Worm (Caenorhabditis elegans) whole organism, L3 larva: ENCODE measurements around the gene C06G4.4.
A peak's percentile ranks its signal among the peaks of the same experiment; 100 is the strongest.

Experiments used
- aly-2 ChIP-seq: fragments of 150-350 bp; optimal IDR thresholded peaks from 2 replicates; lab custom pipeline; 2014; ENCODE audit warnings: missing biosample characterization, missing genetic modification characterization
- elt-2 ChIP-seq: sonication (generic microtip); optimal IDR thresholded peaks from 2 replicates; lab custom pipeline; 2016; ENCODE audit warnings: missing genetic modification reagents, mild to moderate bottlenecking, missing genetic modification characterization, missing compliant biosample characterization
- fkh-10 ChIP-seq: sonication (generic microtip); optimal IDR thresholded peaks from 2 replicates; lab custom pipeline; 2017; ENCODE audit warnings: missing biosample characterization, missing genetic modification reagents, missing genetic modification characterization
- fkh-2 ChIP-seq: fragments of 150-350 bp; optimal IDR thresholded peaks from 2 replicates; lab custom pipeline; 2014; ENCODE audit warnings: missing biosample characterization, missing genetic modification reagents, missing genetic modification characterization
- lin-15B ChIP-seq: fragments of 150-350 bp; optimal IDR thresholded peaks from 2 replicates; lab custom pipeline; 2014; ENCODE audit warnings: missing biosample characterization, missing genetic modification characterization
- nhr-12 ChIP-seq: fragments of 150-350 bp; optimal IDR thresholded peaks from 2 replicates; lab custom pipeline; 2014; ENCODE audit warnings: missing biosample characterization, missing genetic modification characterization
- nhr-23 ChIP-seq: fragments of 150-350 bp; optimal IDR thresholded peaks from 2 replicates; lab custom pipeline; 2014; ENCODE audit warnings: missing biosample characterization, missing genetic modification reagents, missing genetic modification characterization
- nhr-25 ChIP-seq: sonication (generic microtip); optimal IDR thresholded peaks from 2 replicates; lab custom pipeline; 2017; ENCODE audit warnings: missing biosample characterization, missing genetic modification characterization
- nhr-28 ChIP-seq: fragments of 150-350 bp; optimal IDR thresholded peaks from 2 replicates; lab custom pipeline; 2014; ENCODE audit warnings: missing biosample characterization, missing genetic modification characterization
- pha-4 ChIP-seq: fragments of 150-350 bp; optimal IDR thresholded peaks from 2 replicates; lab custom pipeline; 2014; ENCODE audit warnings: missing biosample characterization, missing genetic modification reagents, missing genetic modification characterization
- snpc-4 ChIP-seq: fragments of 150-350 bp; optimal IDR thresholded peaks from 2 replicates; lab custom pipeline; 2014; ENCODE audit warnings: missing biosample characterization, missing genetic modification characterization
- zag-1 ChIP-seq: fragments of 150-350 bp; optimal IDR thresholded peaks from 2 replicates; lab custom pipeline; 2014; ENCODE audit warnings: missing biosample characterization, missing genetic modification characterization

C06G4.4 gene

DNA sequence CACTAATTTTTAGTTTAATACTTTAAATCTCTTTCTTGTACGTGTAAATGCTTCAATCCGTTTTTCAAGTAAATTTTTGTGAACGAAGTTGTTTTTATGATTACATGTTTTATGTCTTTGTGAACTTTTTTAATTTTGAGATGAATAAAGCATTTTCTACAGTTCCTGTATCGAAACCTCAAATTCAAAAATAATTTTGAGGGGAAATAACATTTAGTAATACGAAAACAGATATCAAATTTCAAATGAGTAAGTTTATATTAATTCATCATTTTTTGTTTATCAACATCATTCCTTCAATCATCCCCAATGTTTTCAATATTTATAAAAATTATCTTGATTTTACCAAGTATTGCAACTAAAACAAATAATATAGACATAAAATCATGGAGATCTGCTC is 40.1 kb downstream of the C06G4.4 start, which contains the start of gene C29E4.10:
TSS of gene C29E4.10 (plus strand) at position 301 of the 400 bp plus-strand sequence.
- no peak for TF ChIP-seq nhr-12 (tag; lab: Kevin White, UChicago)

DNA sequence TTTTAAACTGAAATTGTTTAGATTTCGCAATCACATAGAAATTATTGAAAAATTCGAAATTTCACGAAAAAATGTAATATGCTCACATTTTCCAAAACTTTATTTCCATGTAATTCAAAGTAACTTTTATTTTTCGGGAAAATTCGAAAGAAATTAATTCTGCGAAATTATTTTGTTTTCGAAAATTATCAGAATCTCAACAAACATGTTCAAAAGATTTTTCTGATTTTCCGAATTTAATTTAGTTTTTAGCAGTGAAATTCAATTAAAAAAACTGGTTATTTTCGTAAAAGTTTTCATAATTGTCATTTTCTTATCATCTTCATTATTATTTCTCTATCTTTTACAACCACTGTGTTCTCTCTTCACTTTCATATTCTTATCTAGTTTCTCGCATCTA is 44.4 kb downstream of the C06G4.4 start, which contains the start of gene ran-2:
TSS of gene ran-2 (plus strand) at position 301 of the 400 bp plus-strand sequence.
- TF ChIP-seq elt-2 (tag; lab: Kevin White, UChicago) (peak; percentile 39), zag-1 (tag; lab: Kevin White, UChicago) (no peak)

DNA sequence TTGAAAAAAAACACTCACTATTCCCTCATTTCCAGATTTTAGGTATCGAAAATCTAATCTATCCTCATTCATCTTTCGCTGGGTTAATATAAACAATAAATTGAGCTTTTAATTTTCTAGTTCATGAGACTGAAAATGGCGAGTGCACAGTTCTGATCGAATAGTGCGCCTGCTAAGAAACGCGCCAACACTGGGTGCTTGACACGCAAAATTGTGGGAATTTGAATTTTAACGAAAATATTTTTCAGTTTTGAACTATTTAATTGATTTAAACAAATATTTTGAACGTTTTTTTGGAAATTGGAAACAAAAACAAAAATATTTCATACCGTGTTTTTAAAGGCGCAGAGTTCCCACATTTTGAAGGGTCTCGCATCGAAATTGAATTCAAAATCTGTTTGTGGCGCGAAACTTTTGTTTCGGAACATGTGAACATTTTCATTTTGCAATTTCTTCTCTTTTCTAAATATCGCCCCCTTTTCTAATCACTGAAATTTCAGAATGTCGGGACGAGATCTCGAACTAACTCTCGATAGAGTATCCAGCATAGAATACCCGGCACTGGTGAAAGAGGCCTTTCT is 49.0 kb downstream of the C06G4.4 start, which contains the start of the genes C29E4.13 and npp-15:
TSS of gene C29E4.13 (minus strand) at position 169 of the 581 bp plus-strand sequence.
TSS of gene npp-15 (plus strand) at position 495 of the 581 bp plus-strand sequence.
- TF ChIP-seq pha-4 (tag; lab: Kevin White, UChicago) (peak; percentile 71), nhr-25 (peak; percentile 8), nhr-23 (peak; percentile 13), lin-15B (tag; lab: Kevin White, UChicago) (peak; percentile 61), snpc-4 (peak; percentile 10), elt-2 (tag; lab: Kevin White, UChicago) (peak; percentile 19), fkh-10 (GFP tag; lab: Kevin White, UChicago) (no peak), fkh-2 (tag; lab: Kevin White, UChicago) (no peak), nhr-28 (tag; lab: Kevin White, UChicago) (no peak), aly-2 (tag; lab: Kevin White, UChicago) (no peak)
